Fruit fly (Drosophila melanogaster) whole organism, embryonic: ENCODE data around the gene CG5386.

Experiments used
- Blimp-1 ChIP-seq: fragments of 200-800 bp; sonication (Bioruptor generic); optimal IDR thresholded peaks from 3 replicates; lab custom pipeline; 2018; ENCODE audit warnings: missing biosample characterization, missing genetic modification characterization, mild to moderate bottlenecking, moderate library complexity, missing genetic modification reagents
- CG10321 ChIP-seq: fragments of 200-800 bp; sonication (Bioruptor generic); IDR thresholded peaks from 2 replicates; pipeline ENCODE4 v1.3.6; 2022; ENCODE audit warnings: missing biosample characterization, missing genetic modification characterization
- CG10654 ChIP-seq: fragments of 200-800 bp; sonication (Bioruptor generic); optimal IDR thresholded peaks from 2 replicates; lab custom pipeline; 2016; ENCODE audit warnings: missing biosample characterization, missing genetic modification characterization
- CG1233 ChIP-seq: fragments of 200-800 bp; sonication (Bioruptor generic); optimal IDR thresholded peaks from 4 replicates; lab custom pipeline; 2018; ENCODE audit warnings: missing biosample characterization, mild to moderate bottlenecking, missing genetic modification characterization
- CG12659 ChIP-seq: fragments of 200-800 bp; sonication (Bioruptor generic); optimal IDR thresholded peaks from 3 replicates; lab custom pipeline; 2017; ENCODE audit warnings: mild to moderate bottlenecking, missing biosample characterization, missing genetic modification reagents, missing genetic modification characterization
- CG12942 ChIP-seq: fragments of 200-800 bp; sonication (Bioruptor generic); optimal IDR thresholded peaks from 3 replicates; lab custom pipeline; 2016; ENCODE audit warnings: missing biosample characterization, missing genetic modification characterization
- CG13775 ChIP-seq: fragments of 200-800 bp; sonication (Bioruptor generic); optimal IDR thresholded peaks from 3 replicates; lab custom pipeline; 2017; ENCODE audit warnings: missing biosample characterization, mild to moderate bottlenecking, missing genetic modification characterization
- CG1602 ChIP-seq: fragments of 200-800 bp; sonication (Bioruptor generic); optimal IDR thresholded peaks from 3 replicates; lab custom pipeline; 2016; ENCODE audit warnings: missing biosample characterization, missing genetic modification characterization
- CG1603 ChIP-seq: fragments of 200-800 bp; sonication (Bioruptor generic); optimal IDR thresholded peaks from 2 replicates; lab custom pipeline; 2019; ENCODE audit warnings: missing biosample characterization, mild to moderate bottlenecking, missing genetic modification characterization, moderate library complexity
- CG17568 ChIP-seq: fragments of 200-800 bp; sonication (Bioruptor generic); optimal IDR thresholded peaks from 2 replicates; lab custom pipeline; 2018; ENCODE audit warnings: missing biosample characterization, mild to moderate bottlenecking, missing genetic modification characterization, moderate library complexity
- CG18476 ChIP-seq: fragments of 200-800 bp; sonication (Bioruptor generic); optimal IDR thresholded peaks from 2 replicates; lab custom pipeline; 2016; ENCODE audit warnings: missing biosample characterization, mild to moderate bottlenecking, missing genetic modification characterization
- CG4404 ChIP-seq: fragments of 200-800 bp; sonication (Bioruptor generic); IDR thresholded peaks from 2 replicates; pipeline ENCODE4 v1.3.6; 2022; ENCODE audit warnings: missing biosample characterization, missing genetic modification characterization
- CG4820 ChIP-seq: fragments of 200-800 bp; sonication (Bioruptor generic); optimal IDR thresholded peaks from 3 replicates; lab custom pipeline; 2016; ENCODE audit warnings: missing biosample characterization, missing genetic modification characterization
- CG5180 ChIP-seq: fragments of 200-800 bp; sonication (Bioruptor generic); optimal IDR thresholded peaks from 3 replicates; lab custom pipeline; 2017; ENCODE audit warnings: missing biosample characterization, missing genetic modification characterization, mild to moderate bottlenecking, moderate library complexity, missing genetic modification reagents
- CG7745 ChIP-seq: fragments of 200-800 bp; sonication (Bioruptor generic); optimal IDR thresholded peaks from 2 replicates; lab custom pipeline; 2018; ENCODE audit warnings: missing biosample characterization, mild to moderate bottlenecking, missing genetic modification characterization, moderate library complexity
- CG7839 ChIP-seq: fragments of 200-800 bp; sonication (Bioruptor generic); optimal IDR thresholded peaks from 3 replicates; lab custom pipeline; 2018; ENCODE audit warnings: missing biosample characterization, mild to moderate bottlenecking, missing genetic modification characterization, moderate library complexity
- CG9609 ChIP-seq: fragments of 200-800 bp; sonication (Bioruptor generic); optimal IDR thresholded peaks from 3 replicates; lab custom pipeline; 2016; ENCODE audit warnings: missing biosample characterization, missing genetic modification characterization
- CHES-1-like ChIP-seq: fragments of 200-800 bp; sonication (Bioruptor generic); optimal IDR thresholded peaks from 2 replicates; lab custom pipeline; 2016; ENCODE audit warnings: missing biosample characterization, missing genetic modification characterization
- CTCF ChIP-seq: fragments of 200-800 bp; sonication (Bioruptor generic); optimal IDR thresholded peaks from 2 replicates; lab custom pipeline; 2017; ENCODE audit warnings: missing biosample characterization, mild to moderate bottlenecking, missing genetic modification characterization, moderate library complexity
- Dad ChIP-seq: fragments of 200-800 bp; sonication (Bioruptor generic); optimal IDR thresholded peaks from 3 replicates; lab custom pipeline; 2016; ENCODE audit warnings: missing biosample characterization, missing genetic modification characterization
- Elba2 ChIP-seq: fragments of 200-800 bp; sonication (Bioruptor generic); optimal IDR thresholded peaks from 3 replicates; lab custom pipeline; 2016; ENCODE audit warnings: missing biosample characterization, missing genetic modification characterization
- HLH54F ChIP-seq: fragments of 200-800 bp; sonication (Bioruptor generic); optimal IDR thresholded peaks from 3 replicates; lab custom pipeline; 2016; ENCODE audit warnings: missing biosample characterization, missing genetic modification characterization
- HLHmδ ChIP-seq: fragments of 200-800 bp; sonication (Bioruptor generic); optimal IDR thresholded peaks from 2 replicates; lab custom pipeline; 2018; ENCODE audit warnings: missing biosample characterization, mild to moderate bottlenecking, missing genetic modification characterization, moderate library complexity
- HmgZ ChIP-seq: fragments of 200-800 bp; sonication (Bioruptor generic); optimal IDR thresholded peaks from 2 replicates; lab custom pipeline; 2018; ENCODE audit warnings: missing biosample characterization, mild to moderate bottlenecking, missing genetic modification characterization
- Lhr ChIP-seq: fragments of 200-800 bp; sonication (Bioruptor generic); optimal IDR thresholded peaks from 3 replicates; lab custom pipeline; 2017; ENCODE audit warnings: mild to moderate bottlenecking, missing biosample characterization, missing genetic modification reagents, missing genetic modification characterization
- NC2α ChIP-seq: fragments of 200-800 bp; sonication (Bioruptor generic); optimal IDR thresholded peaks from 2 replicates; lab custom pipeline; 2016; ENCODE audit warnings: missing biosample characterization, missing genetic modification characterization
- Side ChIP-seq: fragments of 200-800 bp; sonication (Bioruptor generic); optimal IDR thresholded peaks from 2 replicates; lab custom pipeline; 2016; ENCODE audit warnings: missing biosample characterization, missing genetic modification characterization
- amos ChIP-seq: fragments of 200-800 bp; sonication (Bioruptor generic); IDR thresholded peaks from 2 replicates; pipeline ENCODE4 v1.3.6; 2022; ENCODE audit warnings: missing biosample characterization, missing genetic modification characterization; ENCODE audit not compliant: partially characterized antibody
- ara ChIP-seq: fragments of 200-800 bp; sonication (Bioruptor generic); IDR thresholded peaks from 2 replicates; pipeline ENCODE4 v1.3.6; 2022; ENCODE audit warnings: missing biosample characterization, missing genetic modification characterization
- bbx ChIP-seq: fragments of 200-800 bp; sonication (Bioruptor generic); IDR thresholded peaks from 2 replicates; pipeline ENCODE4 v1.3.6; 2022; ENCODE audit warnings: missing biosample characterization, missing genetic modification characterization; ENCODE audit not compliant: partially characterized antibody
- bigmax ChIP-seq: fragments of 200-800 bp; sonication (Bioruptor generic); optimal IDR thresholded peaks from 2 replicates; lab custom pipeline; 2018; ENCODE audit warnings: missing biosample characterization, mild to moderate bottlenecking, missing genetic modification characterization
- cwo ChIP-seq: fragments of 200-800 bp; sonication (Bioruptor generic); optimal IDR thresholded peaks from 3 replicates; lab custom pipeline; 2017; ENCODE audit warnings: missing biosample characterization, missing genetic modification characterization, mild to moderate bottlenecking, moderate library complexity, missing genetic modification reagents
- disco-r ChIP-seq: fragments of 200-800 bp; sonication (Bioruptor generic); optimal IDR thresholded peaks from 2 replicates; lab custom pipeline; 2016; ENCODE audit warnings: missing biosample characterization, missing genetic modification characterization
- dmrt11E ChIP-seq: fragments of 200-800 bp; sonication (Bioruptor generic); optimal IDR thresholded peaks from 3 replicates; lab custom pipeline; 2018; ENCODE audit warnings: missing biosample characterization, mild to moderate bottlenecking, missing genetic modification characterization, moderate library complexity
- fd102C ChIP-seq: fragments of 200-800 bp; sonication (Bioruptor generic); optimal IDR thresholded peaks from 2 replicates; lab custom pipeline; 2018; ENCODE audit warnings: missing biosample characterization, mild to moderate bottlenecking, missing genetic modification characterization, moderate library complexity
- fd96Cb ChIP-seq: fragments of 200-800 bp; sonication (Bioruptor generic); optimal IDR thresholded peaks from 2 replicates; lab custom pipeline; 2018; ENCODE audit warnings: missing biosample characterization, mild to moderate bottlenecking, missing genetic modification characterization, moderate library complexity
- knrl ChIP-seq: fragments of 200-800 bp; sonication (Bioruptor generic); IDR thresholded peaks from 3 replicates; pipeline ENCODE4 v1.3.6; 2022; ENCODE audit warnings: missing biosample characterization, missing genetic modification characterization; ENCODE audit not compliant: partially characterized antibody
- mirr ChIP-seq: fragments of 200-800 bp; sonication (Bioruptor generic); optimal IDR thresholded peaks from 3 replicates; lab custom pipeline; 2018; ENCODE audit warnings: missing biosample characterization, mild to moderate bottlenecking, missing genetic modification characterization
- mld ChIP-seq: fragments of 200-800 bp; sonication (Bioruptor generic); IDR thresholded peaks from 3 replicates; pipeline ENCODE4 v1.3.6; 2022; ENCODE audit warnings: missing biosample characterization, missing genetic modification characterization; ENCODE audit not compliant: partially characterized antibody
- nau ChIP-seq: fragments of 200-800 bp; sonication (Bioruptor generic); optimal IDR thresholded peaks from 3 replicates; lab custom pipeline; 2017; ENCODE audit warnings: missing biosample characterization, mild to moderate bottlenecking, missing genetic modification characterization, missing genetic modification reagents
- nom ChIP-seq: fragments of 200-800 bp; sonication (Bioruptor generic); optimal IDR thresholded peaks from 2 replicates; lab custom pipeline; 2017; ENCODE audit warnings: missing biosample characterization, missing genetic modification characterization, mild to moderate bottlenecking, moderate library complexity, missing genetic modification reagents
- otp ChIP-seq: fragments of 200-800 bp; sonication (Bioruptor generic); IDR thresholded peaks from 3 replicates; pipeline ENCODE4, ENCODE4 v1.3.6; 2022; ENCODE audit warnings: missing biosample characterization, missing genetic modification characterization
- prd ChIP-seq, 3 experiments: fragments of >200 bp in 2 of 3; fragments of 200-800 bp in 1 of 3; sonication (Bioruptor generic) in 1 of 3; optimal IDR thresholded peaks in 2 of 3; IDR thresholded peaks in 1 of 3; 2 replicates in 2 of 3; 3 replicates in 1 of 3; pipeline versions ENCODE4 v1.3.6 to Lab custom; 2017 to 2022; ENCODE audit warnings: missing biosample characterization in 1 of 3, missing genetic modification characterization in 1 of 3
- salm ChIP-seq: fragments of 200-800 bp; sonication (Bioruptor generic); optimal IDR thresholded peaks from 2 replicates; lab custom pipeline; 2018; ENCODE audit warnings: missing biosample characterization, mild to moderate bottlenecking, missing genetic modification characterization
- sob ChIP-seq: fragments of 200-800 bp; sonication (Bioruptor generic); IDR thresholded peaks from 2 replicates; pipeline ENCODE4 v1.3.6; 2022; ENCODE audit warnings: missing biosample characterization, missing genetic modification characterization
- tx ChIP-seq: fragments of 200-800 bp; sonication (Bioruptor generic); optimal IDR thresholded peaks from 2 replicates; lab custom pipeline; 2016; ENCODE audit warnings: missing biosample characterization, missing genetic modification characterization
- usp ChIP-seq: fragments of >200 bp; optimal IDR thresholded peaks from 2 replicates; lab custom pipeline; 2017; ENCODE audit warnings: missing biosample characterization, missing genetic modification characterization

The CG5386 gene

dm6 chr3R:22356464-22357410 is 14.7 kb upstream of the CG5386 start, which contains the start of gene Sar1 (continued):
- TF ChIP-seq prd (optimal IDR thresholded peaks at IDR 0.05; lab: Kevin White, UChicago) (no peak), prd (GFP tag; IDR thresholded peaks at IDR 0.05; lab: Robert Waterston, UW) (no peak; the same call in 2 of the 3 replicates), CG5180 (GFP tag; lab: Kevin White, UChicago) (no peak), dmrt11E (tag; lab: Kevin White, UChicago) (peak; percentile 5), mirr (GFP tag; lab: Kevin White, UChicago) (no peak), CG4404 (GFP tag; lab: Robert Waterston, UW) (no peak; the same call in 1 of the 2 replicates), amos (GFP tag; lab: Robert Waterston, UW) (peak; percentile 98), Side (GFP tag; lab: Kevin White, UChicago) (no peak), CTCF (GFP tag; lab: Kevin White, UChicago) (peak; percentile 60), CG7839 (tag; lab: Kevin White, UChicago) (peak; percentile 24), CG1603 (peak; percentile 92), disco-r (GFP tag; lab: Kevin White, UChicago) (peak; percentile 26), tx (GFP tag; lab: Kevin White, UChicago) (peak; percentile 45), usp (GFP tag; lab: Kevin White, UChicago) (no peak), CG17568 (GFP tag; lab: Kevin White, UChicago) (peak; percentile 5), CHES-1-like (GFP tag; lab: Kevin White, UChicago) (peak; percentile 62), CG9609 (GFP tag; lab: Kevin White, UChicago) (peak; percentile 41), otp (no peak), bigmax (GFP tag; lab: Kevin White, UChicago) (no peak), CG12942 (GFP tag; lab: Kevin White, UChicago) (peak; percentile 8), ara (no peak), CG12659 (GFP tag; lab: Kevin White, UChicago) (peak; percentile 80), Elba2 (GFP tag; lab: Kevin White, UChicago) (peak; percentile 76), sob (GFP tag; lab: Robert Waterston, UW) (peak; percentile 57; the same call in 1 of the 2 replicates), CG1602 (GFP tag; lab: Kevin White, UChicago) (peak; percentile 12), HLHmδ (GFP tag; lab: Kevin White, UChicago) (no peak), Blimp-1 (GFP tag; lab: Kevin White, UChicago) (peak; percentile 11), NC2α (GFP tag; lab: Kevin White, UChicago) (no peak), fd102C (GFP tag; lab: Kevin White, UChicago) (no peak), CG10654 (peak; percentile 30), CG18476 (no peak), CG4820 (no peak), Dad (GFP tag; lab: Kevin White, UChicago) (no peak), CG1233 (no peak), Lhr (peak; percentile 99), CG13775 (GFP tag; lab: Kevin White, UChicago) (no peak), nau (GFP tag; lab: Kevin White, UChicago) (no peak), bbx (GFP tag; lab: Robert Waterston, UW) (peak; percentile 96), CG10321 (GFP tag; lab: Robert Waterston, UW) (no peak), CG7745 (no peak), HLH54F (GFP tag; lab: Kevin White, UChicago) (peak; percentile 23), salm (tag; lab: Kevin White, UChicago) (no peak), fd96Cb (tag; lab: Kevin White, UChicago) (no peak), knrl (GFP tag; lab: Robert Waterston, UW) (peak; percentile 95), HmgZ (peak; percentile 92), cwo (GFP tag; lab: Kevin White, UChicago) (no peak), nom (GFP tag; lab: Kevin White, UChicago) (peak; percentile 37), mld (peak; percentile 72; the same call in 2 of the 3 replicates)
